Worm (Caenorhabditis elegans): ENCODE results near the gene mig-22.

The mig-22 gene

ce11 chrIII:8794793-8795192, 27.7 kb upstream of the mig-22 start:
- peak; percentile 11 for TF ChIP-seq lin-13 (tag; optimal IDR thresholded peaks at IDR 0.05)
- TF ChIP-seq blmp-1 (tag; optimal IDR thresholded peaks at IDR 0.05): peak; percentile 28
- TF ChIP-seq lsy-2 (tag; optimal IDR thresholded peaks at IDR 0.05): peak; percentile 73
- no peak for TF ChIP-seq mep-1 (tag; optimal IDR thresholded peaks at IDR 0.05)
- peak; percentile 19 for TF ChIP-seq flh-1 (GFP tag; optimal IDR thresholded peaks at IDR 0.05)
- TF ChIP-seq zip-8 (tag; optimal IDR thresholded peaks at IDR 0.05): no peak
- TF ChIP-seq bed-3 (GFP tag; optimal IDR thresholded peaks at IDR 0.05): no peak
- TF ChIP-seq sptf-1 (tag; optimal IDR thresholded peaks at IDR 0.05): peak; percentile 7
- TF ChIP-seq pha-4 (tag; optimal IDR thresholded peaks at IDR 0.05): peak; percentile 90
- TF ChIP-seq ham-2 (GFP tag; optimal IDR thresholded peaks at IDR 0.05): peak; percentile 48
- TF ChIP-seq drap-1 (GFP tag; optimal IDR thresholded peaks at IDR 0.05): peak; percentile 51
- peak; percentile 27 for TF ChIP-seq nhr-237 (tag; optimal IDR thresholded peaks at IDR 0.05)
- peak; percentile 2 for TF ChIP-seq elt-3 (tag; optimal IDR thresholded peaks at IDR 0.05)

DNA sequence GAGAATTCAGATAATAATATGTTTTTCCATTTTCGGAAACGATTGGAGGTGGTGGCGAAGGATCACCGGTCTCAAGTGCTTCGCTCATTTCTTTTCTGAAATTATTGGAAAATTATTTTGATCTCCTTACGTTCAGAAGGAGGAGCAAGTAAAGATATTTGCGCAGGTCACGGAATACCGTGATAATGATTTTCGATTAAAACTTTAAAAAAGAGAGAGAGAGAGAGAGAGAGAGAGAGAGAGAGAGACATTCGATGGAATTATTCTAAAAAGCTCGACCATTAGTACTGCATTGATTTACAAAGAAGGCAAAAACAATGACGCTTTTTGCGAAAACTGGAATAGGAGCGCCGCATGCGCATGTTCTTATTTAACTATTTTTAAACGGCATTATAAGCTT, 25.1 kb upstream of the mig-22 start, which contains the start of gene ztf-1:
Gene ztf-1 (minus strand): TSS at position 101 of the 400 bp plus-strand sequence.
- no peak for TF ChIP-seq sem-2 (GFP tag; optimal IDR thresholded peaks at IDR 0.05)
- no peak for TF ChIP-seq nhr-2 (tag; optimal IDR thresholded peaks at IDR 0.05)
- TF ChIP-seq ces-1 (GFP tag; optimal IDR thresholded peaks at IDR 0.05): no peak
- TF ChIP-seq drap-1 (GFP tag; optimal IDR thresholded peaks at IDR 0.05): no peak
- no peak for TF ChIP-seq hlh-1 (tag; optimal IDR thresholded peaks at IDR 0.05)
- no peak for TF ChIP-seq ceh-39 (tag; optimal IDR thresholded peaks at IDR 0.05)
- TF ChIP-seq flh-1 (GFP tag; optimal IDR thresholded peaks at IDR 0.05): no peak
- TF ChIP-seq elt-1 (tag; optimal IDR thresholded peaks at IDR 0.05; ENCODE audit: borderline replicate concordance, insufficient read depth): no peak
- no peak for TF ChIP-seq blmp-1 (tag; optimal IDR thresholded peaks at IDR 0.05)
- TF ChIP-seq bed-3 (GFP tag; optimal IDR thresholded peaks at IDR 0.05): no peak

DNA sequence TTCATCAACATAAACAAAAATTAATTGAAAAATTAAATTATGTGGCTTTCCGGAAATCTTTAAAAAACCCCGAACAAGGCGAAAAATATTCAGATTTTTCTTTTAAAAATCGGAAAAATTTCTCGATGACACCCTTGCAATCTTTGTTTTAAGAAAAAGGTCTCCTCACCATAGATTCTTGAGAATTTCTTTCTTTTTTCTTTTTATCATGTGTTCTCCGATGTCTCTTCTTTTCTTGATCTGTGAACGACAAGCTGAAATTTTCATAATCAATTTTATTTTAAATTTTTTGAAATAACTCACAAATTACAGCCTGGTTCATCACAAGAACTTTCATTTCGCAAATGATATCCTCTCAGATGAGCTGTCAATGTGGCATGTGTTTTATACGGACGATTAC, 24.1 kb upstream of the mig-22 start, which contains the start of the genes zfp-1 and F54F2.14:
Gene zfp-1 (plus strand): TSS at position 301 of the 400 bp plus-strand sequence.
Gene F54F2.14 (plus strand): TSS at position 312 of the 400 bp plus-strand sequence.
- TF ChIP-seq zip-8 (tag; optimal IDR thresholded peaks at IDR 0.05): no peak
- no peak for TF ChIP-seq bed-3 (GFP tag; optimal IDR thresholded peaks at IDR 0.05)
- TF ChIP-seq nhr-28 (tag; optimal IDR thresholded peaks at IDR 0.05): no peak
- TF ChIP-seq unc-39 (tag; optimal IDR thresholded peaks at IDR 0.05): no peak
- TF ChIP-seq lsy-2 (tag; optimal IDR thresholded peaks at IDR 0.05): no peak
- TF ChIP-seq tbx-8 (GFP tag; optimal IDR thresholded peaks at IDR 0.05): no peak
- no peak for TF ChIP-seq snpc-4 (tag; optimal IDR thresholded peaks at IDR 0.05)
- no peak for TF ChIP-seq cnd-1 (tag; optimal IDR thresholded peaks at IDR 0.05)
- no peak for TF ChIP-seq ceh-83 (GFP tag; optimal IDR thresholded peaks at IDR 0.05)
- no peak for TF ChIP-seq mab-5 (tag; optimal IDR thresholded peaks at IDR 0.05)
- no peak for TF ChIP-seq nhr-12 (tag; optimal IDR thresholded peaks at IDR 0.05)
- TF ChIP-seq blmp-1 (tag; optimal IDR thresholded peaks at IDR 0.05): no peak
- no peak for TF ChIP-seq ces-1 (GFP tag; optimal IDR thresholded peaks at IDR 0.05)
- TF ChIP-seq unc-62 (GFP tag; optimal IDR thresholded peaks at IDR 0.05): no peak
- TF ChIP-seq drap-1 (GFP tag; optimal IDR thresholded peaks at IDR 0.05): no peak
- TF ChIP-seq ceh-43 (GFP tag; optimal IDR thresholded peaks at IDR 0.05): no peak
- TF ChIP-seq elt-1 (tag; optimal IDR thresholded peaks at IDR 0.05; ENCODE audit: borderline replicate concordance, insufficient read depth): no peak
- TF ChIP-seq ham-2 (GFP tag; optimal IDR thresholded peaks at IDR 0.05): no peak
- TF ChIP-seq nhr-237 (tag; optimal IDR thresholded peaks at IDR 0.05): no peak
- no peak for TF ChIP-seq nhr-76 (tag; optimal IDR thresholded peaks at IDR 0.05)

- no peak for TF ChIP-seq nhr-76 (tag; optimal IDR thresholded peaks at IDR 0.05)
- no peak for TF ChIP-seq M03D4.4 (tag; optimal IDR thresholded peaks at IDR 0.05)
- TF ChIP-seq ham-2 (GFP tag; optimal IDR thresholded peaks at IDR 0.05): no peak
- TF ChIP-seq ceh-43 (GFP tag; optimal IDR thresholded peaks at IDR 0.05): no peak
- TF ChIP-seq flh-1 (GFP tag; optimal IDR thresholded peaks at IDR 0.05): no peak
- TF ChIP-seq zip-8 (tag; optimal IDR thresholded peaks at IDR 0.05): no peak
Measured at ce11 chrIII:8788690-8789089, 21.5 kb upstream of the mig-22 start.

ce11 chrIII:8786077-8786476, 18.9 kb upstream of the mig-22 start, which contains the start of gene K02D10.8:
Gene K02D10.8, plus strand, starts transcription at chrIII:8786377.
- TF ChIP-seq elt-1 (tag; optimal IDR thresholded peaks at IDR 0.05; ENCODE audit: borderline replicate concordance, insufficient read depth) (no peak), elt-3 (tag; optimal IDR thresholded peaks at IDR 0.05) (no peak), unc-39 (tag; optimal IDR thresholded peaks at IDR 0.05) (no peak), lin-13 (tag; optimal IDR thresholded peaks at IDR 0.05) (no peak), blmp-1 (tag; optimal IDR thresholded peaks at IDR 0.05) (no peak), lsy-2 (tag; optimal IDR thresholded peaks at IDR 0.05) (no peak), nhr-2 (tag; optimal IDR thresholded peaks at IDR 0.05) (no peak), flh-1 (GFP tag; optimal IDR thresholded peaks at IDR 0.05) (no peak), cnd-1 (tag; optimal IDR thresholded peaks at IDR 0.05) (no peak), nhr-237 (tag; optimal IDR thresholded peaks at IDR 0.05) (no peak)

All from whole organism, mixed stage, embryonic.